Worm (Caenorhabditis elegans) whole organism, L1 larva: Measurements from ENCODE around the gene chch-3.

ENCODE experiments used
- C04F5.9 ChIP-seq: sonication (generic microtip); optimal IDR thresholded peaks from 2 replicates; lab custom pipeline; 2016; ENCODE audit warnings: missing genetic modification characterization, missing compliant biosample characterization
- C16A3.4 ChIP-seq: fragments of 150-350 bp; optimal IDR thresholded peaks from 2 replicates; lab custom pipeline; 2014; ENCODE audit warnings: missing biosample characterization, missing genetic modification characterization
- F16B12.6 ChIP-seq: fragments of 150-350 bp; optimal IDR thresholded peaks from 2 replicates; lab custom pipeline; 2014; ENCODE audit warnings: missing biosample characterization, missing genetic modification characterization
- Y116A8C.19 ChIP-seq: sonication (generic microtip); optimal IDR thresholded peaks from 2 replicates; lab custom pipeline; 2016; ENCODE audit warnings: missing compliant biosample characterization, missing genetic modification characterization, borderline replicate concordance
- ama-1 ChIP-seq: fragments of 150-350 bp; optimal IDR thresholded peaks from 2 replicates; lab custom pipeline; 2014
- blmp-1 ChIP-seq: fragments of 150-350 bp; optimal IDR thresholded peaks from 2 replicates; lab custom pipeline; 2014; ENCODE audit warnings: missing biosample characterization, missing genetic modification characterization
- ceh-63 ChIP-seq: fragments of 200-800 bp; sonication (Bioruptor generic); optimal IDR thresholded peaks from 2 replicates; lab custom pipeline; 2018; ENCODE audit warnings: mild to moderate bottlenecking, missing genetic modification characterization, missing compliant biosample characterization
- ceh-82 ChIP-seq, 3 experiments: fragments of 150-350 bp in 1 of 3; sonication (generic microtip) in 2 of 3; optimal IDR thresholded peaks; 2 replicates each; lab custom pipeline; 2014 to 2017; ENCODE audit warnings: missing biosample characterization in 3 of 3, missing genetic modification characterization in 3 of 3
- ceh-90 ChIP-seq: sonication (generic microtip); optimal IDR thresholded peaks from 2 replicates; lab custom pipeline; 2016; ENCODE audit warnings: missing genetic modification characterization, missing compliant biosample characterization
- ces-1 ChIP-seq: fragments of 150-350 bp; optimal IDR thresholded peaks from 2 replicates; lab custom pipeline; 2014; ENCODE audit warnings: missing biosample characterization, missing genetic modification reagents, missing genetic modification characterization
- dpl-1 ChIP-seq, 3 experiments: fragments of 150-350 bp in 2 of 3; sonication (generic microtip) in 1 of 3; optimal IDR thresholded peaks; 2 replicates each; lab custom pipeline; 2014 to 2017; ENCODE audit warnings: missing biosample characterization in 3 of 3, missing genetic modification characterization in 3 of 3, missing genetic modification reagents in 3 of 3
- efl-1 ChIP-seq, 4 experiments: fragments of 150-350 bp; optimal IDR thresholded peaks in 3 of 4; peaks in 1 of 4; 1 replicate in 1 of 4; 2 replicates in 3 of 4; lab custom pipeline; 2014; ENCODE audit warnings: missing biosample characterization in 2 of 4, missing genetic modification characterization in 2 of 4, missing genetic modification reagents in 2 of 4
- efl-3 ChIP-seq: fragments of 200-800 bp; sonication (Bioruptor generic); optimal IDR thresholded peaks from 2 replicates; lab custom pipeline; 2018; ENCODE audit warnings: mild to moderate bottlenecking, missing genetic modification characterization, missing compliant biosample characterization
- egl-13 ChIP-seq: sonication (generic microtip); optimal IDR thresholded peaks from 2 replicates; lab custom pipeline; 2016; ENCODE audit warnings: missing genotype, missing genetic modification reagents, missing genetic modification characterization, missing compliant biosample characterization
- egl-27 ChIP-seq, 2 experiments: fragments of 150-350 bp in 1 of 2; sonication (generic microtip); optimal IDR thresholded peaks; 3 replicates each; lab custom pipeline; 2017 to 2018; ENCODE audit warnings: missing biosample characterization in 2 of 2, missing genetic modification characterization in 2 of 2, missing genetic modification reagents in 2 of 2
- elt-3 ChIP-seq, 6 experiments: fragments of 150-350 bp in 1 of 6; sonication (generic microtip); optimal IDR thresholded peaks; 2 replicates each; lab custom pipeline; 2017 to 2018; ENCODE audit warnings: missing biosample characterization in 6 of 6, missing genetic modification characterization in 6 of 6, inconsistent platforms in 1 of 6
- ets-5 ChIP-seq: fragments of 200-800 bp; sonication (Bioruptor generic); IDR thresholded peaks from 2 replicates; pipeline ENCODE4 v1.3.6; 2022; ENCODE audit warnings: missing genetic modification characterization, missing compliant biosample characterization
- fkh-4 ChIP-seq: sonication (generic microtip); optimal IDR thresholded peaks from 2 replicates; lab custom pipeline; 2016; ENCODE audit warnings: missing compliant biosample characterization, missing genetic modification characterization, borderline replicate concordance
- fkh-8 ChIP-seq: sonication (generic microtip); optimal IDR thresholded peaks from 2 replicates; lab custom pipeline; 2016; ENCODE audit warnings: mild to moderate bottlenecking, missing genetic modification characterization, missing compliant biosample characterization
- fos-1 ChIP-seq: fragments of 150-350 bp; optimal IDR thresholded peaks from 2 replicates; lab custom pipeline; 2014; ENCODE audit warnings: missing biosample characterization, missing genetic modification characterization
- hlh-17 ChIP-seq: fragments of 200-800 bp; sonication (Bioruptor generic); optimal IDR thresholded peaks from 2 replicates; lab custom pipeline; 2018; ENCODE audit warnings: missing genetic modification characterization, mild to moderate bottlenecking, missing compliant biosample characterization, moderate library complexity, borderline replicate concordance
- hlh-4 ChIP-seq: sonication (generic microtip); optimal IDR thresholded peaks from 2 replicates; lab custom pipeline; 2016; ENCODE audit warnings: mild to moderate bottlenecking, missing genetic modification characterization, missing compliant biosample characterization
- hpl-2 ChIP-seq: fragments of 150-350 bp; optimal IDR thresholded peaks from 2 replicates; lab custom pipeline; 2014; ENCODE audit warnings: missing biosample characterization, missing genetic modification reagents, missing genetic modification characterization
- irx-1 ChIP-seq: sonication (generic microtip); optimal IDR thresholded peaks from 2 replicates; lab custom pipeline; 2016; ENCODE audit warnings: missing genetic modification characterization, missing compliant biosample characterization
- jun-1 ChIP-seq: fragments of 150-350 bp; optimal IDR thresholded peaks from 2 replicates; lab custom pipeline; 2014; ENCODE audit warnings: missing biosample characterization, missing genetic modification reagents, missing genetic modification characterization
- lin-13 ChIP-seq: fragments of 150-350 bp; optimal IDR thresholded peaks from 2 replicates; lab custom pipeline; 2014; ENCODE audit warnings: missing biosample characterization, missing genetic modification reagents, missing genetic modification characterization
- lin-14 ChIP-seq: fragments of 200-800 bp; sonication (Bioruptor generic); optimal IDR thresholded peaks from 2 replicates; lab custom pipeline; 2018; ENCODE audit warnings: mild to moderate bottlenecking, missing genetic modification characterization, moderate library complexity, missing compliant biosample characterization
- lin-15B ChIP-seq: fragments of 150-350 bp; sonication (generic microtip); optimal IDR thresholded peaks from 3 replicates; lab custom pipeline; 2014; ENCODE audit warnings: missing biosample characterization, missing genetic modification characterization
- lin-39 ChIP-seq: fragments of 150-350 bp; optimal IDR thresholded peaks from 2 replicates; lab custom pipeline; 2014; ENCODE audit warnings: missing biosample characterization, missing genetic modification reagents, missing genetic modification characterization
- lir-3 ChIP-seq: sonication (generic microtip); optimal IDR thresholded peaks from 2 replicates; lab custom pipeline; 2016; ENCODE audit warnings: mild to moderate bottlenecking, missing genetic modification characterization, moderate library complexity, missing compliant biosample characterization; ENCODE audit not compliant: poor library complexity
- lsy-2 ChIP-seq, 2 experiments: fragments of 150-350 bp; optimal IDR thresholded peaks; 2 replicates each; lab custom pipeline; 2014; ENCODE audit warnings: missing biosample characterization in 2 of 2, missing genetic modification characterization in 2 of 2
- mdl-1 ChIP-seq, 2 experiments: fragments of 150-350 bp; optimal IDR thresholded peaks; 2 replicates each; lab custom pipeline; 2014 to 2017; ENCODE audit warnings: missing biosample characterization in 2 of 2, missing genetic modification characterization in 2 of 2, inconsistent platforms in 1 of 2
- mep-1 ChIP-seq: fragments of 150-350 bp; optimal IDR thresholded peaks from 2 replicates; lab custom pipeline; 2014; ENCODE audit warnings: missing biosample characterization, missing genetic modification characterization
- nhr-11 ChIP-seq: fragments of 150-350 bp; optimal IDR thresholded peaks from 2 replicates; lab custom pipeline; 2014; ENCODE audit warnings: missing biosample characterization, missing genetic modification characterization
- nhr-12 ChIP-seq: sonication (generic microtip); optimal IDR thresholded peaks from 2 replicates; lab custom pipeline; 2017; ENCODE audit warnings: missing biosample characterization, missing genetic modification characterization
- nhr-19 ChIP-seq: fragments of 200-800 bp; sonication (Bioruptor generic); conservative IDR thresholded peaks from 2 replicates; pipeline ENCODE4 v1.3.6; 2022; ENCODE audit warnings: missing genetic modification characterization, missing compliant biosample characterization
- nhr-47 ChIP-seq: sonication (generic microtip); optimal IDR thresholded peaks from 2 replicates; lab custom pipeline; 2016; ENCODE audit warnings: mild to moderate bottlenecking, missing genetic modification characterization, moderate library complexity, missing compliant biosample characterization
- nhr-71 ChIP-seq: sonication (generic microtip); optimal IDR thresholded peaks from 2 replicates; lab custom pipeline; 2016; ENCODE audit warnings: mild to moderate bottlenecking, missing genetic modification characterization, moderate library complexity, missing compliant biosample characterization
- nhr-84 ChIP-seq: sonication (generic microtip); optimal IDR thresholded peaks from 2 replicates; lab custom pipeline; 2017; ENCODE audit warnings: missing biosample characterization, missing genetic modification characterization
- skn-1 ChIP-seq: fragments of 150-350 bp; optimal IDR thresholded peaks from 2 replicates; lab custom pipeline; 2014; ENCODE audit warnings: missing biosample characterization, missing genetic modification characterization
- snu-23 ChIP-seq: sonication (generic microtip); optimal IDR thresholded peaks from 2 replicates; lab custom pipeline; 2016; ENCODE audit warnings: missing genetic modification characterization, missing compliant biosample characterization
- sptf-1 ChIP-seq: fragments of 150-350 bp; optimal IDR thresholded peaks from 2 replicates; lab custom pipeline; 2014; ENCODE audit warnings: missing biosample characterization, missing genetic modification characterization
- swsn-7 ChIP-seq: sonication (generic microtip); optimal IDR thresholded peaks from 2 replicates; lab custom pipeline; 2016; ENCODE audit warnings: missing genetic modification characterization, missing compliant biosample characterization
- tbx-2 ChIP-seq: sonication (generic microtip); optimal IDR thresholded peaks from 2 replicates; lab custom pipeline; 2016; ENCODE audit warnings: missing genetic modification characterization, missing compliant biosample characterization
- tlp-1 ChIP-seq: fragments of 150-350 bp; optimal IDR thresholded peaks from 2 replicates; lab custom pipeline; 2014; ENCODE audit warnings: missing biosample characterization, missing genetic modification characterization
- unc-30 ChIP-seq: sonication (generic microtip); optimal IDR thresholded peaks from 2 replicates; lab custom pipeline; 2017; ENCODE audit warnings: missing biosample characterization, missing genetic modification characterization
- unc-62 ChIP-seq: fragments of 150-350 bp; optimal IDR thresholded peaks from 2 replicates; lab custom pipeline; 2014; ENCODE audit warnings: missing biosample characterization, missing genetic modification reagents, missing genetic modification characterization
- unc-86 ChIP-seq: sonication (generic microtip); optimal IDR thresholded peaks from 2 replicates; lab custom pipeline; 2016; ENCODE audit warnings: missing genetic modification characterization, missing compliant biosample characterization
- unc-98 ChIP-seq: fragments of 200-800 bp; sonication (Bioruptor generic); IDR thresholded peaks from 2 replicates; pipeline ENCODE4 v1.3.6; 2022; ENCODE audit warnings: missing genetic modification characterization, missing compliant biosample characterization
- vab-15 ChIP-seq: sonication (generic microtip); optimal IDR thresholded peaks from 2 replicates; lab custom pipeline; 2017; ENCODE audit warnings: missing genotype, mild to moderate bottlenecking, missing genetic modification characterization, missing compliant biosample characterization
- xbp-1 ChIP-seq: sonication (generic microtip); optimal IDR thresholded peaks from 2 replicates; lab custom pipeline; 2016; ENCODE audit warnings: missing genetic modification characterization, missing compliant biosample characterization

The chch-3 gene

DNA sequence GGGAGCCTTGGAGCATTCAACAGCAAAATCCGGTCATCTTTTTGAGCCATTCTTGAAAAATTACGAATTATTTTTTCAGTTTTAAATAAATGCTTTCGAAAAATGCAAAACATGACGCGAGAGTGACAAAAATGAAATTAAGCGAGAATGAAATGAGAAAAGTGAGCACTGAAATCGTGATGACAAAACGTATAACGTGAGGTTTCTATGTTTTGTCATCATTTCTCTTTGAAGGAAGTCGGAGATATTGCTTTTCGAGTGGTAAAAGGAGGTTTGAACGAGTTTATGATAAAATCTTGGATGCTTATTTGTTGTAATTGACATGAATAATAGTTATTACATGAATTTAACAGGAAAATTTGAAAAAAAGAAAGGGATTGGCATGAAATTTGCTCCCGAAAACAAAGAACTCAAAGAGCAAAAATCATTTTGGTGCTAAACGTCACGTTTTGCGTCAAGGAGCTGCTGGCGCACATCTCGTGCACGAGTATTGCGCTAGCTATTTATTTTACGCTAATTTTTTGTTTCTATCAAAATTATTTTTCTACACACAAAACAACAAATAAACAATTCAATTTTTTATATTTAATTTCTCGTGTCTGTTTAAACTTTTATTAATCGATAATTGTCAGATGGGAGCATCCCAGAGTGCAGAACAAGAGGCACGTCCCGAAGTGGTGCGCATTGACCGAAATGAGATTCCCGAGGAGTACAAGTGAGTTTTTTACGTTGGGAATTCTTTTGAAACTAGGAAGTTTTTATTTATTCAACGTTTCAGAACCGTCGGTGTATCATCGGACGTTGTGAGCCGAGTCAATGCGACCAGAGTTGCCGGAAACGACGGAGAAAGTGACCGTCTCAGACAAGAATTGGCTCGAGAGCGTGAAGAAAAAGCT, at the start of gene chch-3, which contains the start of gene gss-1:
Gene chch-3, plus strand, starts transcription at position 633 of the 896 bp plus-strand sequence.
Gene gss-1, minus strand, starts transcription at position 51 of the 896 bp plus-strand sequence.
- no peak for TF ChIP-seq ets-5 (GFP tag; lab: Robert Waterston, UW)
- TF ChIP-seq lir-3 (tag; lab: Kevin White, UChicago), result no peak
- TF ChIP-seq ceh-63 (GFP tag; lab: Kevin White, UChicago), result no peak
- TF ChIP-seq nhr-12 (tag; lab: Kevin White, UChicago), result no peak
- TF ChIP-seq nhr-19, result peak; percentile 77
- peak; percentile 61 for TF ChIP-seq nhr-11 (tag; lab: Kevin White, UChicago)
- no peak for TF ChIP-seq unc-30 (tag; lab: Kevin White, UChicago)
- no peak for TF ChIP-seq ces-1 (GFP tag; lab: Kevin White, UChicago)
- peak; percentile 49 for TF ChIP-seq lin-39 (tag; lab: Kevin White, UChicago)
- no peak for TF ChIP-seq irx-1 (tag; lab: Kevin White, UChicago)
- TF ChIP-seq efl-1 (optimal IDR thresholded peaks at IDR 0.05; lab: Kevin White, UChicago), result peak; percentile 68 to 77
- TF ChIP-seq efl-1 (GFP tag; optimal IDR thresholded peaks at IDR 0.05 in 1 of 2; lab: Kevin White, UChicago), result peak; percentile 70 to 96
- peak; percentile 68 for TF ChIP-seq skn-1 (tag; lab: Kevin White, UChicago)
- TF ChIP-seq fkh-8 (tag; lab: Kevin White, UChicago), result peak; percentile 42
- no peak for TF ChIP-seq unc-98 (GFP tag; lab: Robert Waterston, UW)
- peak; percentile 38 for TF ChIP-seq C16A3.4
- peak in 1 of 2 experiments; percentile 63 for TF ChIP-seq mdl-1 (tag; optimal IDR thresholded peaks at IDR 0.05; lab: Kevin White, UChicago)
- TF ChIP-seq snu-23 (GFP tag; lab: Kevin White, UChicago), result peak; percentile 74
- peak; percentile 74 for TF ChIP-seq nhr-47 (tag; lab: Kevin White, UChicago)
- no peak for TF ChIP-seq hlh-17 (GFP tag; lab: Kevin White, UChicago)
- peak; percentile 45 for TF ChIP-seq blmp-1
- no peak for TF ChIP-seq vab-15 (tag; lab: Kevin White, UChicago)
- peak; percentile 71 to 84 for TF ChIP-seq lsy-2 (tag; optimal IDR thresholded peaks at IDR 0.05; lab: Kevin White, UChicago)
- no peak for TF ChIP-seq unc-62 (GFP tag; lab: Kevin White, UChicago)
- TF ChIP-seq Y116A8C.19 (tag; lab: Kevin White, UChicago), result no peak
- TF ChIP-seq ama-1, result no peak
- TF ChIP-seq xbp-1 (tag; lab: Kevin White, UChicago), result peak; percentile 65
- TF ChIP-seq fkh-4 (tag; lab: Kevin White, UChicago), result no peak
- TF ChIP-seq lin-13 (GFP tag; lab: Kevin White, UChicago), result peak; percentile 42
- TF ChIP-seq fos-1 (tag; lab: Kevin White, UChicago), result no peak
- peak; percentile 68 for TF ChIP-seq tbx-2 (tag; lab: Kevin White, UChicago)
- TF ChIP-seq tlp-1, result no peak
- TF ChIP-seq egl-13 (tag; lab: Kevin White, UChicago), result peak; percentile 33
- TF ChIP-seq unc-86 (tag; lab: Kevin White, UChicago), result peak; percentile 21
- TF ChIP-seq egl-27 (tag; optimal IDR thresholded peaks at IDR 0.05; lab: Kevin White, UChicago), result no peak
- TF ChIP-seq lin-15B (tag; lab: Kevin White, UChicago), result peak; percentile 48
- TF ChIP-seq ceh-82 (tag; optimal IDR thresholded peaks at IDR 0.05; lab: Kevin White, UChicago), result peak; percentile 55 to 67 (median 67)
- TF ChIP-seq efl-3, result no peak
- TF ChIP-seq lin-14 (GFP tag; lab: Kevin White, UChicago), result peak; percentile 81
- TF ChIP-seq hpl-2 (GFP tag; lab: Kevin White, UChicago), result no peak
- no peak for TF ChIP-seq ceh-90 (tag; lab: Kevin White, UChicago)
- no peak for TF ChIP-seq elt-3 (tag; optimal IDR thresholded peaks at IDR 0.05; lab: Kevin White, UChicago)
- no peak for TF ChIP-seq jun-1 (tag; lab: Kevin White, UChicago)
- peak; percentile 44 to 77 (median 75) for TF ChIP-seq dpl-1 (GFP tag; optimal IDR thresholded peaks at IDR 0.05; lab: Kevin White, UChicago)
- peak; percentile 24 for TF ChIP-seq C04F5.9
- no peak for TF ChIP-seq sptf-1 (tag; lab: Kevin White, UChicago)
- TF ChIP-seq F16B12.6 (tag; lab: Kevin White, UChicago), result peak; percentile 58
- TF ChIP-seq nhr-71, result peak; percentile 80
- TF ChIP-seq mep-1 (tag; lab: Kevin White, UChicago), result peak; percentile 78
- TF ChIP-seq hlh-4 (tag; lab: Kevin White, UChicago), result no peak
- peak; percentile 66 for TF ChIP-seq swsn-7 (tag; lab: Kevin White, UChicago)
- no peak for TF ChIP-seq nhr-84 (tag; lab: Kevin White, UChicago)
